Fruit fly (Drosophila melanogaster) whole organism, prepupa: Measurements from ENCODE around the gene Rad60.
A peak's percentile ranks its signal among the peaks of the same experiment; 100 is the strongest.

Experiments used
- Blimp-1 ChIP-seq: fragments of 200-800 bp; sonication (Bioruptor generic); optimal IDR thresholded peaks from 3 replicates; lab custom pipeline; 2017; ENCODE audit warnings: missing biosample characterization, missing genetic modification characterization, mild to moderate bottlenecking, moderate library complexity, missing genetic modification reagents
- CG10669 ChIP-seq: fragments of 200-800 bp; sonication (Bioruptor generic); optimal IDR thresholded peaks from 3 replicates; lab custom pipeline; 2018; ENCODE audit warnings: missing biosample characterization, mild to moderate bottlenecking, missing genetic modification characterization, moderate library complexity
- CG11902 ChIP-seq: fragments of 200-800 bp; sonication (Bioruptor generic); optimal IDR thresholded peaks from 3 replicates; lab custom pipeline; 2016; ENCODE audit warnings: missing biosample characterization, missing genetic modification characterization
- CG16779 ChIP-seq: fragments of 200-800 bp; sonication (Bioruptor generic); optimal IDR thresholded peaks from 3 replicates; lab custom pipeline; 2017; ENCODE audit warnings: missing biosample characterization, mild to moderate bottlenecking, missing genetic modification characterization
- CG32006 ChIP-seq: fragments of 200-800 bp; sonication (Bioruptor generic); optimal IDR thresholded peaks from 3 replicates; lab custom pipeline; 2017; ENCODE audit warnings: missing biosample characterization, mild to moderate bottlenecking, missing genetic modification characterization
- CG7368 ChIP-seq: fragments of 200-800 bp; sonication (Bioruptor generic); optimal IDR thresholded peaks from 3 replicates; lab custom pipeline; 2016; ENCODE audit warnings: missing biosample characterization, missing genetic modification characterization
- Hr39 ChIP-seq: fragments of 200-800 bp; sonication (Bioruptor generic); optimal IDR thresholded peaks from 2 replicates; lab custom pipeline; 2016; ENCODE audit warnings: missing biosample characterization, missing genetic modification characterization
- OdsH ChIP-seq: fragments of 200-800 bp; sonication (Bioruptor generic); optimal IDR thresholded peaks from 3 replicates; lab custom pipeline; 2016; ENCODE audit warnings: missing biosample characterization, missing genetic modification characterization
- Sox14 ChIP-seq: fragments of 200-800 bp; sonication (Bioruptor generic); optimal IDR thresholded peaks from 3 replicates; lab custom pipeline; 2016; ENCODE audit warnings: missing biosample characterization, missing genetic modification characterization
- eg ChIP-seq: fragments of 200-800 bp; sonication (Bioruptor generic); IDR thresholded peaks from 3 replicates; pipeline ENCODE4 v1.3.6; 2022; ENCODE audit warnings: missing biosample characterization, missing genetic modification characterization
- fd85E ChIP-seq: fragments of 200-800 bp; sonication (Bioruptor generic); optimal IDR thresholded peaks from 3 replicates; lab custom pipeline; 2016; ENCODE audit warnings: missing biosample characterization, missing genetic modification characterization
- ss ChIP-seq, 2 experiments: fragments of 200-800 bp; sonication (Bioruptor generic); optimal IDR thresholded peaks; 2 replicates in 1 of 2; 3 replicates in 1 of 2; lab custom pipeline; 2017 to 2018; ENCODE audit warnings: mild to moderate bottlenecking in 2 of 2, missing biosample characterization in 2 of 2, missing genetic modification characterization in 2 of 2, moderate library complexity in 1 of 2
- topi ChIP-seq: fragments of 200-800 bp; sonication (Bioruptor generic); optimal IDR thresholded peaks from 3 replicates; lab custom pipeline; 2016; ENCODE audit warnings: missing biosample characterization, missing genetic modification characterization

DNA sequence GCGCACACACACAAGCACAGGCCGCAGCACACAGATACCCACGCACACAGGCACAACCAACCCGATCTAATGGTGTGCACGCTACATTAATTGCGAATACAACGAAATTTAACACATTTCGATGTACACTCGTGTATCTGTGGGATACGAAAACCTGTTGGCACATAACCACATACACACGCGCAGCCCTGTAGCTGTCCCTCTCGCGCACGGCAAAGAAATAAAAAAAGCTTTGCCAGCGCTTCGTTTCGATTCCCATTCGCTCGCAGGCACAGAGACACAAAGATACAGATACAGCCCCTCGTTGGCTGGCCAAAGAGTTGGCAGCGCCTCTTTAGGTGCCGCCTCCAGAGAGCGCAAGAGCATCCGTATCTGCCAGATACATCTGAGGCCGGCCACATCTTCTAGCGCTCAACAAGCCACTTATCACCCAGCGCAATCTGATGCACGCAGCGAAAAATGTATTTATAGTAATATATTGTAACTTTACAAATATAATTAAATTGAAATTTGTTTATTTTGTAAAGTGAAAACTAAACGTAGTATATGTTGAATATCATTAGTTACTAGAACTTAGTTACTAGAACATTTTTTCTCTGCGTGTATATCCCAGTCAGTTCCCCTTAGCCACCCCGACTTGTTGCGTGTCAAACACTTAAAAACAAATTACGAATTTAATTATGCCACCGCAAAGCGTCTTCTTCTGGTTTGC, 41.9 kb upstream of the Rad60 start:
- no peak for TF ChIP-seq Sox14 (GFP tag; lab: Kevin White, UChicago)
- TF ChIP-seq fd85E, result no peak
- TF ChIP-seq topi (GFP tag; lab: Kevin White, UChicago), result peak; percentile 3
- no peak for TF ChIP-seq CG7368 (GFP tag; lab: Kevin White, UChicago)
- TF ChIP-seq Hr39 (GFP tag; lab: Kevin White, UChicago), result no peak
- TF ChIP-seq CG32006 (GFP tag; lab: Kevin White, UChicago), result peak; percentile 50
- peak; percentile 85 for TF ChIP-seq eg (GFP tag; lab: Robert Waterston, UW)
- no peak for TF ChIP-seq OdsH
- no peak for TF ChIP-seq CG11902 (GFP tag; lab: Kevin White, UChicago)
- TF ChIP-seq CG10669, result no peak
- TF ChIP-seq ss (GFP tag; optimal IDR thresholded peaks at IDR 0.05; lab: Kevin White, UChicago), result peak; percentile 57 to 79
- TF ChIP-seq CG16779 (tag; lab: Kevin White, UChicago), result no peak
- no peak for TF ChIP-seq Blimp-1 (GFP tag; lab: Kevin White, UChicago)
